Comparison of ENCODE assay signal across 2 fruit fly cellular contexts in the genomic region with DNA sequence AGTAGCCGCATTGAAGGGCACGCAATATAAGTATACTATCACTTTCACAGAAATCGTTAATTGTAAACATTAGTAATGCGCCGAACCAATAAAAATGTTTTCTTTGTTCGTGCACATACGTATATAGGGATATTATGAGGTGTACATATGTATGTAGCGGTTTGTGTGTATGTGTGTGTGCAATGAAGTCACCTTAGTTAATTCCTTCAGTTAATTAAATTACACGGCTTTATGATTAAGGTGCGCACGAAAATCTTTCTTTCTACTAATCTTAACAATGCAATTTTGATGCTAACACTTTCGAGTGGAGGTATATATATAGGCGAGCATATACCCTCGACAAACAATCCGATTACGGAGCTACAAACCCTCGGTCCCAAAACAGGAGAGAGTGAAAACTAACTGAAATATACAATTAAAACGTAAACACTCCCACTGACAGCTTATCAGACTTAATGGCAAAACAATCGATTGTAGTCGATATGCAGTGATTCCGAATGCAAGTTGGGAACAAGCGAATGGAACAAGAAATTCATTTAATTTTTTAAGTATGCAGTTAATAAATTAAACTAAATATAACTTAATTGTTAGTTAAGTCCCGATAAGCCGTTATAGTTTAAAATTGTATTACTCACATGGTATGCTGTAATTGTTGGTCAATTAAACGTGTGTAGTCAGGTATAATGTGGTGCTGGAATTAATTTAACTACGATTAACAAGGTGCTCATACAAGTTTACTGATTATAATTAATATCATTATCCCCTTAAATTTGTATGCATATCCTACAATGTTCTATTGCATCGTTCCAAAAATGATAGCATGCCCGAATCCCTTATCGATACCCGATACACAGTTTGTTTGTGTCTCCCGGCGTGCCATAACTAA.
TF ChIP-seq lines count a peak whose summit lies in the region.

A gene (minus strand): TSS at position 716 of the 886 bp plus-strand sequence.
A gene (plus strand): TSS at position 851 of the 886 bp plus-strand sequence.

TF ChIP-seq in whole organism, embryonic, 481 proteins besides CTCF, POLR2A, EP300 and RAD21 (continued from another document and continues in another):
- TF ChIP-seq CG33557 (GFP tag; optimal IDR thresholded peaks at IDR 0.05; lab: Kevin White, UChicago) (peak; percentile 6), sna (GFP tag; IDR thresholded peaks at IDR 0.05; lab: Robert Waterston, UW; ENCODE audit: partially characterized antibody) (0 out of 2 replicates have a peak, but pooled peaks have one; percentile 43), CG5180 (GFP tag; optimal IDR thresholded peaks at IDR 0.05; lab: Kevin White, UChicago) (peak; percentile 21), CG12659 (GFP tag; optimal IDR thresholded peaks at IDR 0.05; lab: Kevin White, UChicago) (peak; percentile 63), cg (GFP tag; optimal IDR thresholded peaks at IDR 0.05; lab: Kevin White, UChicago) (peak; percentile 69), CG30403 (GFP tag; optimal IDR thresholded peaks at IDR 0.05; lab: Kevin White, UChicago) (peak; percentile 37), HmgZ (tag; optimal IDR thresholded peaks at IDR 0.05; lab: Kevin White, UChicago) (peak; percentile 22), Nf-YC (tag; optimal IDR thresholded peaks at IDR 0.05; lab: Kevin White, UChicago) (peak; percentile 30), CG31441 (GFP tag; IDR thresholded peaks at IDR 0.05; lab: Robert Waterston, UW) (no peak), scrt (GFP tag; optimal IDR thresholded peaks at IDR 0.05; lab: Kevin White, UChicago) (peak; percentile 14), ab (GFP tag; optimal IDR thresholded peaks at IDR 0.05; lab: Kevin White, UChicago) (peak; percentile 20), Mad (GFP tag; optimal IDR thresholded peaks at IDR 0.05; lab: Kevin White, UChicago) (peak; percentile 30), lilli (GFP tag; optimal IDR thresholded peaks at IDR 0.05; lab: Kevin White, UChicago) (peak; percentile 28), Sry-β (GFP tag; optimal IDR thresholded peaks at IDR 0.05; lab: Kevin White, UChicago) (peak; percentile 46), CG18476 (GFP tag; optimal IDR thresholded peaks at IDR 0.05; lab: Kevin White, UChicago) (peak; percentile 7), CG10267 (tag; optimal IDR thresholded peaks at IDR 0.05; lab: Kevin White, UChicago) (peak; percentile 20), Sin3A (optimal IDR thresholded peaks at IDR 0.05; lab: Kevin White, UChicago) (peak; percentile 47), CG2120 (GFP tag; optimal IDR thresholded peaks at IDR 0.05; lab: Kevin White, UChicago) (peak; percentile 36), vnd (GFP tag; IDR thresholded peaks at IDR 0.05; lab: Robert Waterston, UW; ENCODE audit: partially characterized antibody) (peak; percentile 59; the same call in 1 of the 3 replicates), tin (GFP tag; optimal IDR thresholded peaks at IDR 0.05; lab: Kevin White, UChicago) (no peak), exex (tag; optimal IDR thresholded peaks at IDR 0.05; lab: Kevin White, UChicago) (peak; percentile 31), CG1024 (GFP tag; IDR thresholded peaks at IDR 0.05; lab: Robert Waterston, UW) (peak; percentile 70), ssp (GFP tag; IDR thresholded peaks at IDR 0.05; lab: Robert Waterston, UW) (peak; percentile 68), dmrt11E (tag; optimal IDR thresholded peaks at IDR 0.05; lab: Kevin White, UChicago) (peak; percentile 32), CG11560 (tag; IDR thresholded peaks at IDR 0.05; lab: Robert Waterston, UW) (peak; percentile 91; the same call in 2 of the 3 replicates), Bgb (GFP tag; IDR thresholded peaks at IDR 0.05; lab: Robert Waterston, UW; ENCODE audit: partially characterized antibody) (peak; percentile 62), CG6689 (GFP tag; IDR thresholded peaks at IDR 0.05; lab: Robert Waterston, UW) (no peak), CG30020 (tag; optimal IDR thresholded peaks at IDR 0.05; lab: Kevin White, UChicago) (peak; percentile 99), pzg (GFP tag; optimal IDR thresholded peaks at IDR 0.05; lab: Kevin White, UChicago) (peak; percentile 77), MESR4 (GFP tag; optimal IDR thresholded peaks at IDR 0.05; lab: Kevin White, UChicago) (peak; percentile 36), Hr3 (GFP tag; optimal IDR thresholded peaks at IDR 0.05; lab: Kevin White, UChicago) (peak; percentile 17), CG17186 (GFP tag; optimal IDR thresholded peaks at IDR 0.05; lab: Kevin White, UChicago) (peak; percentile 12), D19B (GFP tag; optimal IDR thresholded peaks at IDR 0.05; lab: Kevin White, UChicago) (peak; percentile 11), Dp (GFP tag; optimal IDR thresholded peaks at IDR 0.05; lab: Kevin White, UChicago) (peak; percentile 23), Pdp1 (GFP tag; optimal IDR thresholded peaks at IDR 0.05; lab: Kevin White, UChicago) (peak; percentile 9 to 40), hbn (GFP tag; IDR thresholded peaks at IDR 0.05; lab: Robert Waterston, UW; ENCODE audit: partially characterized antibody) (peak; percentile 54), bbx (GFP tag; IDR thresholded peaks at IDR 0.05; lab: Robert Waterston, UW; ENCODE audit: partially characterized antibody) (peak; percentile 50; the same call in 1 of the 2 replicates), emc (GFP tag; optimal IDR thresholded peaks at IDR 0.05; lab: Kevin White, UChicago) (no peak), Xbp1 (GFP tag; optimal IDR thresholded peaks at IDR 0.05; lab: Kevin White, UChicago) (peak; percentile 15), Dll (GFP tag; IDR thresholded peaks at IDR 0.05; lab: Robert Waterston, UW; ENCODE audit: partially characterized antibody) (peak; percentile 66; the same call in 2 of the 4 replicates), CG14667 (GFP tag; IDR thresholded peaks at IDR 0.05; lab: Robert Waterston, UW) (peak; percentile 82), Max (GFP tag; optimal IDR thresholded peaks at IDR 0.05; lab: Kevin White, UChicago) (peak; percentile 43), Dref (GFP tag; IDR thresholded peaks at IDR 0.05; lab: Robert Waterston, UW) (peak; percentile 79), ewg (GFP tag; optimal IDR thresholded peaks at IDR 0.05; lab: Kevin White, UChicago) (no peak), zen (tag; optimal IDR thresholded peaks at IDR 0.05; lab: Kevin White, UChicago) (peak; percentile 70), gcm2 (GFP tag; optimal IDR thresholded peaks at IDR 0.05; lab: Kevin White, UChicago) (peak; percentile 1), dysf (GFP tag; IDR thresholded peaks at IDR 0.05; lab: Robert Waterston, UW) (no peak), CG13775 (GFP tag; optimal IDR thresholded peaks at IDR 0.05; lab: Kevin White, UChicago) (peak; percentile 28), stwl (tag; optimal IDR thresholded peaks at IDR 0.05; lab: Kevin White, UChicago) (peak; percentile 34), CHES-1-like (GFP tag; optimal IDR thresholded peaks at IDR 0.05; lab: Kevin White, UChicago) (no peak), CG6254 (GFP tag; optimal IDR thresholded peaks at IDR 0.05; lab: Kevin White, UChicago) (peak; percentile 53), CG2712 (tag; optimal IDR thresholded peaks at IDR 0.05; lab: Kevin White, UChicago) (peak; percentile 51), CG9797 (GFP tag; optimal IDR thresholded peaks at IDR 0.05; lab: Kevin White, UChicago) (peak; percentile 42), gce (GFP tag; IDR thresholded peaks at IDR 0.05; lab: Robert Waterston, UW) (no peak), CG3995 (GFP tag; optimal IDR thresholded peaks at IDR 0.05; lab: Kevin White, UChicago) (peak; percentile 27), CG6791 (GFP tag; IDR thresholded peaks at IDR 0.05; lab: Robert Waterston, UW; ENCODE audit: partially characterized antibody) (peak; percentile 56; the same call in 2 of the 3 replicates), crp (GFP tag; optimal IDR thresholded peaks at IDR 0.05; lab: Kevin White, UChicago) (peak in 1 of 2 experiments; percentile 10)

TF ChIP-seq in whole organism, wandering third instar larva, 38 proteins besides CTCF, POLR2A, EP300 and RAD21 (continued from another document):
- TF ChIP-seq jim (GFP tag; optimal IDR thresholded peaks at IDR 0.05; lab: Kevin White, UChicago) = no peak
- TF ChIP-seq Jra (GFP tag; optimal IDR thresholded peaks at IDR 0.05; lab: Kevin White, UChicago) = no peak
- TF ChIP-seq woc (GFP tag; optimal IDR thresholded peaks at IDR 0.05; lab: Kevin White, UChicago) = peak; percentile 88
- no peak for TF ChIP-seq Sp1 (GFP tag; optimal IDR thresholded peaks at IDR 0.05; lab: Kevin White, UChicago)
